Fruit fly (Drosophila melanogaster) whole organism, embryonic: ENCODE results near the gene CG15641.

Source experiments
- B-H2 ChIP-seq: fragments of 200-800 bp; sonication (Bioruptor generic); optimal IDR thresholded peaks from 2 replicates; lab custom pipeline; 2018; ENCODE audit warnings: missing biosample characterization, mild to moderate bottlenecking, missing genetic modification characterization
- CG10274 ChIP-seq: fragments of 200-800 bp; sonication (Bioruptor generic); optimal IDR thresholded peaks from 3 replicates; lab custom pipeline; 2017; ENCODE audit warnings: missing biosample characterization, mild to moderate bottlenecking, missing genetic modification characterization
- CG10543 ChIP-seq: fragments of 200-800 bp; sonication (Bioruptor generic); optimal IDR thresholded peaks from 3 replicates; lab custom pipeline; 2017; ENCODE audit warnings: missing biosample characterization, mild to moderate bottlenecking, missing genetic modification characterization, moderate library complexity
- CG11723 ChIP-seq: fragments of 200-800 bp; sonication (Bioruptor generic); optimal IDR thresholded peaks from 2 replicates; lab custom pipeline; 2017; ENCODE audit warnings: missing biosample characterization, mild to moderate bottlenecking, missing genetic modification characterization
- CG12769 ChIP-seq: fragments of 200-800 bp; sonication (Bioruptor generic); optimal IDR thresholded peaks from 2 replicates; lab custom pipeline; 2019; ENCODE audit warnings: missing biosample characterization, mild to moderate bottlenecking, missing genetic modification characterization, moderate library complexity
- CG13624 ChIP-seq: fragments of 200-800 bp; sonication (Bioruptor generic); optimal IDR thresholded peaks from 2 replicates; lab custom pipeline; 2016; ENCODE audit warnings: missing biosample characterization, missing genetic modification characterization
- CG13894 ChIP-seq: fragments of 200-800 bp; sonication (Bioruptor generic); optimal IDR thresholded peaks from 3 replicates; lab custom pipeline; 2018; ENCODE audit warnings: missing biosample characterization, mild to moderate bottlenecking, missing genetic modification characterization, moderate library complexity
- CG1529 ChIP-seq: fragments of 200-800 bp; sonication (Bioruptor generic); optimal IDR thresholded peaks from 3 replicates; lab custom pipeline; 2018; ENCODE audit warnings: missing biosample characterization, missing genetic modification characterization
- CG15601 ChIP-seq: fragments of 200-800 bp; sonication (Bioruptor generic); optimal IDR thresholded peaks from 3 replicates; lab custom pipeline; 2019; ENCODE audit warnings: missing biosample characterization, mild to moderate bottlenecking, missing genetic modification characterization, moderate library complexity
- CG16815 ChIP-seq: fragments of 200-800 bp; sonication (Bioruptor generic); optimal IDR thresholded peaks from 3 replicates; lab custom pipeline; 2017; ENCODE audit warnings: missing biosample characterization, mild to moderate bottlenecking, missing genetic modification characterization
- CG17802 ChIP-seq: fragments of 200-800 bp; sonication (Bioruptor generic); optimal IDR thresholded peaks from 2 replicates; lab custom pipeline; 2018; ENCODE audit warnings: missing biosample characterization, mild to moderate bottlenecking, missing genetic modification characterization, moderate library complexity
- CG18262 ChIP-seq: fragments of 200-800 bp; optimal IDR thresholded peaks from 3 replicates; lab custom pipeline; 2019; ENCODE audit warnings: missing biosample characterization, mild to moderate bottlenecking, missing genetic modification characterization, moderate library complexity
- CG18619 ChIP-seq: fragments of 200-800 bp; sonication (Bioruptor generic); optimal IDR thresholded peaks from 3 replicates; lab custom pipeline; 2017; ENCODE audit warnings: missing biosample characterization, mild to moderate bottlenecking, missing genetic modification characterization
- CG2678 ChIP-seq: fragments of 200-800 bp; sonication (Bioruptor generic); optimal IDR thresholded peaks from 3 replicates; lab custom pipeline; 2019; ENCODE audit warnings: missing biosample characterization, mild to moderate bottlenecking, missing genetic modification characterization, moderate library complexity
- CG2875 ChIP-seq: fragments of 200-800 bp; sonication (Bioruptor generic); optimal IDR thresholded peaks from 2 replicates; lab custom pipeline; 2017; ENCODE audit warnings: missing biosample characterization, mild to moderate bottlenecking, missing genetic modification characterization, missing genetic modification reagents
- CG30403 ChIP-seq: fragments of 200-800 bp; sonication (Bioruptor generic); optimal IDR thresholded peaks from 3 replicates; lab custom pipeline; 2016; ENCODE audit warnings: missing biosample characterization, missing genetic modification characterization
- CG3065 ChIP-seq: fragments of 200-800 bp; sonication (Bioruptor generic); optimal IDR thresholded peaks from 2 replicates; lab custom pipeline; 2016; ENCODE audit warnings: missing biosample characterization, missing genetic modification characterization
- CG4820 ChIP-seq: fragments of 200-800 bp; sonication (Bioruptor generic); optimal IDR thresholded peaks from 3 replicates; lab custom pipeline; 2016; ENCODE audit warnings: missing biosample characterization, missing genetic modification characterization
- CG5953 ChIP-seq: fragments of 200-800 bp; sonication (Bioruptor generic); IDR thresholded peaks from 2 replicates; pipeline ENCODE4 v1.3.6; 2022; ENCODE audit warnings: missing biosample characterization, missing genetic modification characterization
- CG7928 ChIP-seq: fragments of 200-800 bp; sonication (Bioruptor generic); optimal IDR thresholded peaks from 2 replicates; lab custom pipeline; 2017; ENCODE audit warnings: missing biosample characterization, mild to moderate bottlenecking, missing genetic modification characterization
- CG9609 ChIP-seq: fragments of 200-800 bp; sonication (Bioruptor generic); optimal IDR thresholded peaks from 3 replicates; lab custom pipeline; 2016; ENCODE audit warnings: missing biosample characterization, missing genetic modification characterization
- CkIIα-i1 ChIP-seq: fragments of 200-800 bp; sonication (Bioruptor generic); IDR thresholded peaks from 2 replicates; pipeline ENCODE4 v1.3.6; 2022; ENCODE audit warnings: missing biosample characterization, missing genetic modification characterization
- Dbx ChIP-seq: fragments of 200-800 bp; sonication (Bioruptor generic); IDR thresholded peaks from 3 replicates; pipeline ENCODE4 v1.3.6; 2022; ENCODE audit warnings: missing biosample characterization, missing genetic modification characterization
- Deaf1 ChIP-seq: fragments of 200-800 bp; optimal IDR thresholded peaks from 3 replicates; lab custom pipeline; 2019; ENCODE audit warnings: missing biosample characterization, mild to moderate bottlenecking, missing genetic modification characterization, moderate library complexity
- Ets65A ChIP-seq: fragments of 200-800 bp; sonication (Bioruptor generic); peaks from one replicate; lab custom pipeline; 2016; ENCODE audit warnings: missing biosample characterization, missing genetic modification characterization
- Hmr ChIP-seq: fragments of 200-800 bp; sonication (Bioruptor generic); optimal IDR thresholded peaks from 3 replicates; lab custom pipeline; 2017; ENCODE audit warnings: mild to moderate bottlenecking, missing biosample characterization, missing genetic modification reagents, missing genetic modification characterization
- Hr3 ChIP-seq: fragments of 200-800 bp; sonication (Bioruptor generic); optimal IDR thresholded peaks from 3 replicates; lab custom pipeline; 2016; ENCODE audit warnings: missing biosample characterization, missing genetic modification characterization
- MBD-R2 ChIP-seq: fragments of 200-800 bp; sonication (Bioruptor generic); IDR thresholded peaks from 2 replicates; pipeline ENCODE4 v1.3.6; 2022; ENCODE audit warnings: missing biosample characterization, missing genetic modification characterization
- Nf-YC ChIP-seq: fragments of 200-800 bp; optimal IDR thresholded peaks from 3 replicates; lab custom pipeline; 2019; ENCODE audit warnings: missing biosample characterization, mild to moderate bottlenecking, missing genetic modification characterization, moderate library complexity
- Side ChIP-seq: fragments of 200-800 bp; sonication (Bioruptor generic); optimal IDR thresholded peaks from 2 replicates; lab custom pipeline; 2016; ENCODE audit warnings: missing biosample characterization, missing genetic modification characterization
- Sox102F ChIP-seq: fragments of 200-800 bp; sonication (Bioruptor generic); optimal IDR thresholded peaks from 2 replicates; lab custom pipeline; 2018; ENCODE audit warnings: missing biosample characterization, mild to moderate bottlenecking, missing genetic modification characterization, moderate library complexity
- Taf1 ChIP-seq: fragments of 200-800 bp; sonication (Bioruptor generic); IDR thresholded peaks from 2 replicates; pipeline ENCODE4 v1.3.6; 2022; ENCODE audit warnings: missing biosample characterization, missing genetic modification characterization
- ase ChIP-seq: fragments of 200-800 bp; sonication (Bioruptor generic); IDR thresholded peaks from 3 replicates; pipeline ENCODE4 v1.3.6; 2022; ENCODE audit warnings: missing biosample characterization, missing genetic modification characterization
- ash1 ChIP-seq: fragments of 200-800 bp; sonication (Bioruptor generic); optimal IDR thresholded peaks from 2 replicates; lab custom pipeline; 2018; ENCODE audit warnings: missing biosample characterization, mild to moderate bottlenecking, missing genetic modification characterization
- bigmax ChIP-seq: fragments of 200-800 bp; sonication (Bioruptor generic); optimal IDR thresholded peaks from 2 replicates; lab custom pipeline; 2018; ENCODE audit warnings: missing biosample characterization, mild to moderate bottlenecking, missing genetic modification characterization
- chinmo ChIP-seq: fragments of 200-800 bp; sonication (Bioruptor generic); IDR thresholded peaks from 4 replicates; pipeline ENCODE4 v1.3.6; 2022; ENCODE audit warnings: missing biosample characterization, missing genetic modification characterization; ENCODE audit not compliant: partially characterized antibody
- ci ChIP-seq: fragments of 200-800 bp; sonication (Bioruptor generic); IDR thresholded peaks from 3 replicates; pipeline ENCODE4 v1.3.6; 2022; ENCODE audit warnings: missing biosample characterization, missing genetic modification characterization
- crol ChIP-seq: fragments of 200-800 bp; sonication (Bioruptor generic); IDR thresholded peaks from 2 replicates; pipeline ENCODE4 v1.3.6; 2022; ENCODE audit warnings: missing biosample characterization, missing genetic modification characterization
- fd96Cb ChIP-seq: fragments of 200-800 bp; sonication (Bioruptor generic); optimal IDR thresholded peaks from 2 replicates; lab custom pipeline; 2018; ENCODE audit warnings: missing biosample characterization, mild to moderate bottlenecking, missing genetic modification characterization, moderate library complexity
- fru ChIP-seq: fragments of >200 bp; optimal IDR thresholded peaks from 2 replicates; lab custom pipeline; 2017
- grau ChIP-seq: fragments of 200-800 bp; optimal IDR thresholded peaks from 3 replicates; lab custom pipeline; 2019; ENCODE audit warnings: missing biosample characterization, mild to moderate bottlenecking, missing genetic modification characterization, moderate library complexity
- hbn ChIP-seq: fragments of 200-800 bp; sonication (Bioruptor generic); IDR thresholded peaks from 2 replicates; pipeline ENCODE4 v1.3.6; 2022; ENCODE audit warnings: missing biosample characterization, missing genetic modification characterization; ENCODE audit not compliant: partially characterized antibody
- lmd ChIP-seq: fragments of 200-800 bp; sonication (Bioruptor generic); IDR thresholded peaks from 2 replicates; pipeline ENCODE4 v1.3.6; 2022; ENCODE audit warnings: missing biosample characterization, missing genetic modification characterization
- oc ChIP-seq: fragments of 200-800 bp; sonication (Bioruptor generic); optimal IDR thresholded peaks from 2 replicates; lab custom pipeline; 2018; ENCODE audit warnings: missing biosample characterization, mild to moderate bottlenecking, missing genetic modification characterization, moderate library complexity
- ro ChIP-seq: fragments of 200-800 bp; sonication (Bioruptor generic); IDR thresholded peaks from 2 replicates; pipeline ENCODE4 v1.3.6; 2022; ENCODE audit warnings: missing biosample characterization, missing genetic modification characterization
- schlank ChIP-seq: fragments of 200-800 bp; sonication (Bioruptor generic); optimal IDR thresholded peaks from 2 replicates; lab custom pipeline; 2018; ENCODE audit warnings: missing biosample characterization, mild to moderate bottlenecking, missing genetic modification characterization
- scrt ChIP-seq: fragments of 200-800 bp; sonication (Bioruptor generic); optimal IDR thresholded peaks from 2 replicates; lab custom pipeline; 2018; ENCODE audit warnings: missing biosample characterization, mild to moderate bottlenecking, missing genetic modification characterization, moderate library complexity
- sisA ChIP-seq: fragments of 200-800 bp; sonication (Bioruptor generic); IDR thresholded peaks from 2 replicates; pipeline ENCODE4 v1.3.6; 2022; ENCODE audit warnings: missing biosample characterization, missing genetic modification characterization
- sob ChIP-seq: fragments of 200-800 bp; sonication (Bioruptor generic); IDR thresholded peaks from 2 replicates; pipeline ENCODE4 v1.3.6; 2022; ENCODE audit warnings: missing biosample characterization, missing genetic modification characterization
- tx ChIP-seq: fragments of 200-800 bp; sonication (Bioruptor generic); optimal IDR thresholded peaks from 2 replicates; lab custom pipeline; 2016; ENCODE audit warnings: missing biosample characterization, missing genetic modification characterization
- unpg ChIP-seq: fragments of 200-800 bp; sonication (Bioruptor generic); optimal IDR thresholded peaks from 3 replicates; lab custom pipeline; 2018; ENCODE audit warnings: missing biosample characterization, mild to moderate bottlenecking, missing genetic modification characterization, moderate library complexity
- wdn ChIP-seq: fragments of 200-800 bp; sonication (Bioruptor generic); IDR thresholded peaks from 2 replicates; pipeline ENCODE4 v1.3.6; 2022; ENCODE audit warnings: missing biosample characterization, missing genetic modification characterization
- zfh2 ChIP-seq: fragments of 200-800 bp; sonication (Bioruptor generic); optimal IDR thresholded peaks from 2 replicates; lab custom pipeline; 2016; ENCODE audit warnings: missing biosample characterization, missing genetic modification characterization

The CG15641 gene

DNA sequence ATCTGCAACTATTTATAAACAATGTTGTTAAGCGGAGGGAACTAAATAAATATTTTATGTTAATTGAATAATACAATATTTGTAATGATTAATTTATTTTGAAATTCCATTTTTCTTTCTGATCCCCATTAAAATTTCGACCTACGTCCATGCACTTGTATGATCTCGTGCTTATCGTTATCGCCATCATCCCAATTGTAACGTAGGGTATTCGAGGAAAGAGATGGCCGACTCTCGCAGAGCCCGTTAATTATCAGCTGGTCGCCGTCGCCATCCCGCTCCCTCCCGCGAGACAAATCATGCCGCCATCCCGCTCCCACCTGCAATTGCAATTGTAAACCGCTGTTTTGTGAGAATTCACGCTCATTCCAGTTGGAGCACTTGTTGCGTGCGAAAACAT, 14.6 kb upstream of the CG15641 start, which contains the start of gene CG11655 (continued):
- TF ChIP-seq CG2875 (no peak), CkIIα-i1 (no peak), grau (tag; lab: Kevin White, UChicago) (peak; percentile 29), Taf1 (no peak), Side (GFP tag; lab: Kevin White, UChicago) (no peak), ash1 (no peak), CG13894 (no peak), CG1529 (GFP tag; lab: Kevin White, UChicago) (no peak), oc (tag; lab: Kevin White, UChicago) (no peak), CG7928 (GFP tag; lab: Kevin White, UChicago) (no peak), CG3065 (no peak), lmd (GFP tag; lab: Robert Waterston, UW) (no peak; the same call in 1 of the 2 replicates), Ets65A (GFP tag; lab: Kevin White, UChicago) (peak; percentile 45), ase (GFP tag; lab: Robert Waterston, UW) (no peak), ro (no peak), fd96Cb (no peak), CG5953 (GFP tag; lab: Robert Waterston, UW) (no peak), Deaf1 (tag; lab: Kevin White, UChicago) (no peak), Dbx (peak; percentile 52; the same call in 1 of the 3 replicates), CG10543 (GFP tag; lab: Kevin White, UChicago) (no peak), zfh2 (GFP tag; lab: Kevin White, UChicago) (peak; percentile 5), CG2678 (tag; lab: Kevin White, UChicago) (no peak), B-H2 (GFP tag; lab: Kevin White, UChicago) (no peak), schlank (tag; lab: Kevin White, UChicago) (no peak), CG30403 (GFP tag; lab: Kevin White, UChicago) (peak; percentile 27), chinmo (GFP tag; lab: Robert Waterston, UW) (0 out of 4 replicates have a peak, but pooled peaks have one; percentile 52), sisA (peak; percentile 41; the same call in 1 of the 2 replicates)

DNA sequence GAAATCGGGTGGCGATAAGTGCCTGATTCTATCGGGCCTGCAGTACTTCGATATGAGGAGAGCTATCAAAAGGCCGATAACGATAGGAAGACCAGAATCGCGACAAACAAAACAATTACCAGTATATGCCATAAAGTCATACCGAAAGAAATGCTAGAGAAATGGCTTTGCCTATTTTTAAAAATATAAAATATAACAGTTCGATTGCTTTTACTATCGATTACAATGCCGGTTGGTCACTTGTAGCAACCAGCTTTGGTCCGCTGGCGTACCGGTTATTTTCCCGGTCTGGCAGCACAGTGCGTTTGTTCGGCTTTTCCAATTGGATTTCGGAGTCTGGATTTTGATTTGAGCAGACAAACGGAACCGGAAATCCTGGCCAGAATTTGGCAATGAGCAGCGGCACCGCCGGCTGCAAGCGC, 5.2 kb upstream of the CG15641 start, which contains the start of the genes shtd, CG6294 and CG6299:
TSS of gene shtd (minus strand) at position 6 of the 422 bp plus-strand sequence.
TSS of gene CG6294 (plus strand) at position 287 of the 422 bp plus-strand sequence.
TSS of gene CG6299 (plus strand) at position 287 of the 422 bp plus-strand sequence.
- TF ChIP-seq CG2678 (tag; lab: Kevin White, UChicago) (no peak), Hmr (GFP tag; lab: Kevin White, UChicago) (no peak), ci (no peak), CG13624 (GFP tag; lab: Kevin White, UChicago) (no peak), Sox102F (GFP tag; lab: Kevin White, UChicago) (no peak), CG10274 (GFP tag; lab: Kevin White, UChicago) (no peak), sob (peak; percentile 31; the same call in 1 of the 2 replicates), CG11723 (GFP tag; lab: Kevin White, UChicago) (no peak), tx (no peak), Nf-YC (peak; percentile 58), fru (lab: Kevin White, UChicago) (no peak), scrt (GFP tag; lab: Kevin White, UChicago) (no peak), MBD-R2 (GFP tag; lab: Robert Waterston, UW) (peak; percentile 91), CG15601 (no peak), CG12769 (tag; lab: Kevin White, UChicago) (no peak), CG17802 (tag; lab: Kevin White, UChicago) (no peak), bigmax (GFP tag; lab: Kevin White, UChicago) (no peak), wdn (GFP tag; lab: Robert Waterston, UW) (no peak), CG1529 (GFP tag; lab: Kevin White, UChicago) (no peak), Hr3 (GFP tag; lab: Kevin White, UChicago) (no peak), hbn (peak; percentile 79), CG9609 (GFP tag; lab: Kevin White, UChicago) (no peak), CG4820 (no peak), unpg (GFP tag; lab: Kevin White, UChicago) (no peak), crol (GFP tag; lab: Robert Waterston, UW) (no peak), CG16815 (GFP tag; lab: Kevin White, UChicago) (no peak), CG18619 (no peak), CG18262 (tag; lab: Kevin White, UChicago) (no peak)
